Worm (Caenorhabditis elegans) whole organism, mixed stage, embryonic: ENCODE data around the gene Y60C6A.2.

Experiments
- ces-1 ChIP-seq: fragments of 150-350 bp; optimal IDR thresholded peaks from 2 replicates; lab custom pipeline; 2014; ENCODE audit warnings: missing biosample characterization, missing genetic modification reagents, missing genetic modification characterization
- elt-1 ChIP-seq: sonication (generic microtip); optimal IDR thresholded peaks from 2 replicates; lab custom pipeline; 2017; ENCODE audit warnings: missing genetic modification characterization, mild to moderate bottlenecking, missing compliant biosample characterization, antibody characterized with exemption, moderate library complexity, borderline replicate concordance; ENCODE audit not compliant: insufficient read depth
- elt-3 ChIP-seq: fragments of 150-350 bp; optimal IDR thresholded peaks from 2 replicates; lab custom pipeline; 2014; ENCODE audit warnings: missing biosample characterization, missing genetic modification characterization
- hlh-1 ChIP-seq: fragments of 150-350 bp; optimal IDR thresholded peaks from 2 replicates; lab custom pipeline; 2014; ENCODE audit warnings: missing biosample characterization, missing genetic modification reagents, missing genetic modification characterization
- lin-13 ChIP-seq: fragments of 150-350 bp; optimal IDR thresholded peaks from 2 replicates; lab custom pipeline; 2014; ENCODE audit warnings: missing biosample characterization, missing genetic modification characterization
- lsy-2 ChIP-seq: fragments of 150-350 bp; optimal IDR thresholded peaks from 2 replicates; lab custom pipeline; 2014; ENCODE audit warnings: missing biosample characterization, missing genetic modification characterization
- nhr-12 ChIP-seq: fragments of 150-350 bp; optimal IDR thresholded peaks from 2 replicates; lab custom pipeline; 2014; ENCODE audit warnings: missing biosample characterization, missing genetic modification characterization
- nhr-237 ChIP-seq: fragments of 150-350 bp; optimal IDR thresholded peaks from 2 replicates; lab custom pipeline; 2014; ENCODE audit warnings: missing biosample characterization, missing genetic modification characterization
- nhr-28 ChIP-seq: fragments of 150-350 bp; optimal IDR thresholded peaks from 2 replicates; lab custom pipeline; 2014; ENCODE audit warnings: missing biosample characterization, missing genetic modification characterization
- nhr-76 ChIP-seq: sonication (generic microtip); optimal IDR thresholded peaks from 2 replicates; lab custom pipeline; 2017; ENCODE audit warnings: missing biosample characterization, missing genetic modification characterization
- pha-4 ChIP-seq: fragments of 150-350 bp; optimal IDR thresholded peaks from 2 replicates; lab custom pipeline; 2018; ENCODE audit warnings: missing biosample characterization, missing genetic modification reagents, missing genetic modification characterization
- sptf-1 ChIP-seq: sonication (generic microtip); optimal IDR thresholded peaks from 2 replicates; lab custom pipeline; 2017; ENCODE audit warnings: mild to moderate bottlenecking, missing genetic modification characterization, moderate library complexity, missing compliant biosample characterization
- unc-62 ChIP-seq: fragments of 150-350 bp; optimal IDR thresholded peaks from 2 replicates; lab custom pipeline; 2014; ENCODE audit warnings: missing biosample characterization, missing genetic modification reagents, missing genetic modification characterization
- zip-8 ChIP-seq: fragments of 150-350 bp; optimal IDR thresholded peaks from 2 replicates; lab custom pipeline; 2014; ENCODE audit warnings: missing biosample characterization, missing genetic modification characterization

- TF ChIP-seq lsy-2 (no peak), unc-62 (GFP tag; lab: Kevin White, UChicago) (no peak), nhr-76 (tag; lab: Kevin White, UChicago) (no peak), nhr-237 (no peak), elt-3 (tag; lab: Kevin White, UChicago) (no peak), zip-8 (tag; lab: Kevin White, UChicago) (no peak), nhr-28 (tag; lab: Kevin White, UChicago) (no peak), lin-13 (no peak), elt-1 (tag; lab: Kevin White, UChicago) (no peak), ces-1 (GFP tag; lab: Kevin White, UChicago) (no peak), nhr-12 (no peak), sptf-1 (tag; lab: Kevin White, UChicago) (no peak), hlh-1 (tag; lab: Kevin White, UChicago) (no peak), pha-4 (no peak)
Measured at ce11 chrV:4806859-4807258, 21.6 kb upstream of the Y60C6A.2 start.
